Worm (Caenorhabditis elegans): ENCODE measurements around the gene C47D2.1.

C47D2.1 gene

DNA sequence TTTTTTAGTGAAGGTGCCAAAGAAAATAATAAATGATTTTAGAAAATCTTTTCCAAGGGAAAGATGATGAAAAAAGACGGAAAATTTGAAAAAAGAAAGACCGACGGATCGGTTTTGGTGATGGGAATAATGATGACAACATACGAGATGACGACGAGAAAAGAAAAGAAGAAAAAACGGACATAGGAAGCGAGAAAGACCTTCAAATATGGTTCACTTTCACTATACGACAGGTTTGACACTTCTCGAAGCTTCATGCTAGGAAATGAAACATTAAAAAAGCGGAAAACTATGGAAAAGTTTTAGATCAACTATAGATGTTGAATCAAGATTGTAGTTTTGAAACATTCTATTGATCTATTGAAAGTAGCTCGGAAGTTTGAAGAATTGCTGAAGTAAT lies 14.7 kb upstream of the C47D2.1 start:
- TF ChIP-seq nhr-23 (tag; optimal IDR thresholded peaks at IDR 0.05) (peak; percentile 65), ama-1 (optimal IDR thresholded peaks at IDR 0.05) (no peak), nhr-25 (tag; optimal IDR thresholded peaks at IDR 0.05) (peak; percentile 81)

- TF ChIP-seq hmg-11 (tag; optimal IDR thresholded peaks at IDR 0.05) (peak; percentile 13), nhr-12 (tag; optimal IDR thresholded peaks at IDR 0.05) (no peak), jun-1 (tag; optimal IDR thresholded peaks at IDR 0.05) (no peak), fos-1 (tag; optimal IDR thresholded peaks at IDR 0.05) (no peak), nhr-23 (tag; optimal IDR thresholded peaks at IDR 0.05) (peak; percentile 14), unc-39 (tag; optimal IDR thresholded peaks at IDR 0.05) (no peak), nhr-25 (tag; optimal IDR thresholded peaks at IDR 0.05) (peak; percentile 70)
These were observed 13.7 kb upstream of the C47D2.1 start for ce11 chrX:8201210-8201609.

- TF ChIP-seq eor-1 (tag; optimal IDR thresholded peaks at IDR 0.05), result no peak
- TF ChIP-seq fkh-2 (tag; optimal IDR thresholded peaks at IDR 0.05), result no peak
- no peak for TF ChIP-seq nhr-11 (tag; optimal IDR thresholded peaks at IDR 0.05)
- TF ChIP-seq nhr-237 (tag; optimal IDR thresholded peaks at IDR 0.05), result no peak
- TF ChIP-seq jun-1 (tag; optimal IDR thresholded peaks at IDR 0.05), result no peak
- TF ChIP-seq nhr-43 (tag; optimal IDR thresholded peaks at IDR 0.05; ENCODE audit: poor library complexity, severe bottlenecking), result no peak
- TF ChIP-seq egl-5 (tag; optimal IDR thresholded peaks at IDR 0.05), result no peak
- no peak for TF ChIP-seq skn-1 (tag; optimal IDR thresholded peaks at IDR 0.05)
- no peak for TF ChIP-seq lsy-12 (tag; optimal IDR thresholded peaks at IDR 0.05)
- no peak for TF ChIP-seq mml-1 (tag; optimal IDR thresholded peaks at IDR 0.05)
- TF ChIP-seq nfya-1 (tag; optimal IDR thresholded peaks at IDR 0.05; ENCODE audit: insufficient read depth), result no peak
- TF ChIP-seq elt-2 (tag; optimal IDR thresholded peaks at IDR 0.05), result no peak
- no peak for TF ChIP-seq R02D3.7 (tag; optimal IDR thresholded peaks at IDR 0.05)
- TF ChIP-seq egl-27 (tag; optimal IDR thresholded peaks at IDR 0.05), result no peak
- no peak for TF ChIP-seq nhr-25 (tag; optimal IDR thresholded peaks at IDR 0.05)
- no peak for TF ChIP-seq mdl-1 (tag; optimal IDR thresholded peaks at IDR 0.05)
- no peak for TF ChIP-seq ceh-9 (tag; optimal IDR thresholded peaks at IDR 0.05)
- no peak for TF ChIP-seq fos-1 (tag; optimal IDR thresholded peaks at IDR 0.05)
These were observed 11.2 kb upstream of the C47D2.1 start, which contains the start of gene C17H11.6 for ce11 chrX:8203684-8204083. TSS of gene C17H11.6 (minus strand) at chrX:8203784.

ce11 chrX:8204475-8204874 lies 10.4 kb upstream of the C47D2.1 start:
- TF ChIP-seq elt-2 (tag; optimal IDR thresholded peaks at IDR 0.05) (no peak), nhr-28 (tag; optimal IDR thresholded peaks at IDR 0.05) (no peak), fkh-2 (tag; optimal IDR thresholded peaks at IDR 0.05) (no peak), hmg-11 (tag; optimal IDR thresholded peaks at IDR 0.05) (no peak), pha-4 (tag; optimal IDR thresholded peaks at IDR 0.05) (no peak), unc-62 (GFP tag; optimal IDR thresholded peaks at IDR 0.05) (no peak), snpc-4 (tag; optimal IDR thresholded peaks at IDR 0.05) (no peak), nhr-12 (tag; optimal IDR thresholded peaks at IDR 0.05) (no peak), ztf-4 (tag; optimal IDR thresholded peaks at IDR 0.05) (no peak), nhr-25 (tag; optimal IDR thresholded peaks at IDR 0.05) (no peak), lin-39 (tag; optimal IDR thresholded peaks at IDR 0.05) (no peak), ztf-11 (tag; optimal IDR thresholded peaks at IDR 0.05) (no peak)

DNA sequence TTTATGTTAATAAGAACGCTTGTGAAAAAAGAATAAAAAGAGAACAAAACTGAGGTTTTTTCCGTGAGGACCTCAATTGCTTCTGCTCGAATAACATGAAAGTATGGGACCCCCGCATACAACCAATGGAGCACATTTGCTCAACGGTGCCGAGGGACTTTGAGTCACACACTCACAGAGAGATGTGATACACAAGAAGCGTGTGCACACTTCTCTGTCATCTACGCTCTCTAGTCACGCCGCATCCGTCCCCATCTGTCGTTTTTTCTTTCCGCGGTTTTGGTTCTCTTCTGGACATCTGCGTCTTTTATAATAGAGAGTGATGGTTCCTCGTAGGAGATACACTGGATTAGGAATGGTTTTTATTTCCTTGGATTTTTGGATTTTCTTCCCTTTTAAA lies 8.9 kb upstream of the C47D2.1 start:
- TF ChIP-seq nfya-1 (tag; optimal IDR thresholded peaks at IDR 0.05; ENCODE audit: insufficient read depth) (peak; percentile 72), nhr-67 (tag; optimal IDR thresholded peaks at IDR 0.05) (no peak), mml-1 (tag; optimal IDR thresholded peaks at IDR 0.05) (no peak), hmg-11 (tag; optimal IDR thresholded peaks at IDR 0.05) (peak; percentile 81), fkh-2 (tag; optimal IDR thresholded peaks at IDR 0.05) (peak; percentile 47), ceh-9 (tag; optimal IDR thresholded peaks at IDR 0.05) (no peak), lin-15B (tag; optimal IDR thresholded peaks at IDR 0.05) (peak; percentile 58), lin-39 (tag; optimal IDR thresholded peaks at IDR 0.05) (peak; percentile 82), eor-1 (tag; optimal IDR thresholded peaks at IDR 0.05) (no peak), unc-62 (GFP tag; optimal IDR thresholded peaks at IDR 0.05) (no peak), nhr-43 (tag; optimal IDR thresholded peaks at IDR 0.05; ENCODE audit: poor library complexity, severe bottlenecking) (peak; percentile 11)

- TF ChIP-seq fos-1 (tag; optimal IDR thresholded peaks at IDR 0.05) (peak; percentile 38), R02D3.7 (tag; optimal IDR thresholded peaks at IDR 0.05) (peak; percentile 5), nfya-1 (tag; optimal IDR thresholded peaks at IDR 0.05; ENCODE audit: insufficient read depth) (peak; percentile 17), nhr-23 (tag; optimal IDR thresholded peaks at IDR 0.05) (no peak), elt-1 (tag; optimal IDR thresholded peaks at IDR 0.05) (no peak), elt-2 (tag; optimal IDR thresholded peaks at IDR 0.05) (peak; percentile 96), nhr-28 (tag; optimal IDR thresholded peaks at IDR 0.05) (no peak), pqm-1 (tag; optimal IDR thresholded peaks at IDR 0.05) (peak; percentile 72), elt-3 (tag; optimal IDR thresholded peaks at IDR 0.05) (peak in 1 of 3 experiments; percentile 50), jun-1 (tag; optimal IDR thresholded peaks at IDR 0.05) (peak; percentile 7), mdl-1 (tag; optimal IDR thresholded peaks at IDR 0.05) (no peak)
These were observed 3.9 kb upstream of the C47D2.1 start, which contains the start of gene cdd-1 for ce11 chrX:8210999-8211398. TSS of gene cdd-1 (minus strand) at chrX:8211149.

All from whole organism, L3 larva.